Fruit fly (Drosophila melanogaster) whole organism, adult: Measurements from ENCODE around the gene CG9360.

Source experiments
- Hr96 ChIP-seq: fragments of 200-800 bp; sonication (Bioruptor generic); optimal IDR thresholded peaks from 2 replicates; lab custom pipeline; 2016; ENCODE audit warnings: missing biosample characterization, missing genetic modification characterization
- Mnt ChIP-seq: fragments of 200-800 bp; sonication (Bioruptor generic); optimal IDR thresholded peaks from 2 replicates; lab custom pipeline; 2016; ENCODE audit warnings: missing biosample characterization, mild to moderate bottlenecking, missing genetic modification characterization
- kay ChIP-seq: fragments of 200-800 bp; sonication (Bioruptor generic); peaks from one replicate; lab custom pipeline; 2016; ENCODE audit warnings: missing biosample characterization, missing genetic modification characterization, borderline replicate concordance
- pad ChIP-seq: fragments of 200-800 bp; sonication (Bioruptor generic); optimal IDR thresholded peaks from 3 replicates; lab custom pipeline; 2017; ENCODE audit warnings: missing biosample characterization, missing genetic modification characterization, mild to moderate bottlenecking, moderate library complexity, missing genetic modification reagents
- tj ChIP-seq: fragments of 200-800 bp; sonication (Bioruptor generic); optimal IDR thresholded peaks from 3 replicates; lab custom pipeline; 2017; ENCODE audit warnings: missing biosample characterization, mild to moderate bottlenecking, missing genetic modification characterization, moderate library complexity

DNA sequence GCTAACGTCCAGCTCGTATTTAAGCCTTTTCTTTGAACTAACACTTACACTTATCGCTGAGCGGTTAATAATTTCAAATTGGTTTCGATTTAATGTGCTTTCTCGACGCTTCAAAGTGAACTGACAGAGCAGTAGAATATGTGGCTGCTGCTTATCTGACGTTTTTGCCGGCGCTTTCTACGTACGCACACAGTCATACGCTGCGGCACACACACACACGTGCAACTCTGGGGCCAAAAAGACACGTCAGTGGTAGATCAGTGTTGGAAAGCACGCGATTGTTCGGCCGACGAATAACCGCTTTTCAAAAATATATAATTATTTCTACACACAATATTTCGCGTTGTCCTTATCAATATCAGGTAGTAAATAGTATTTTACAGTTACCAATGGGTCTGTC lies 41.8 kb upstream of the CG9360 start:
- peak; percentile 73 for TF ChIP-seq kay
- TF ChIP-seq Hr96 (GFP tag; lab: Kevin White, UChicago) = no peak
- peak; percentile 50 for TF ChIP-seq tj (GFP tag; lab: Kevin White, UChicago)
- peak; percentile 61 for TF ChIP-seq pad (GFP tag; lab: Kevin White, UChicago)
- peak; percentile 76 for TF ChIP-seq Mnt (GFP tag; lab: Kevin White, UChicago)
